Worm (Caenorhabditis elegans) whole organism, mixed stage, embryonic: Measurements from ENCODE around the gene math-9.

Experiments used
- M03D4.4 ChIP-seq: sonication (generic microtip); optimal IDR thresholded peaks from 2 replicates; lab custom pipeline; 2017; ENCODE audit warnings: mild to moderate bottlenecking, missing genetic modification characterization, missing compliant biosample characterization
- bed-3 ChIP-seq: fragments of 200-800 bp; sonication (Bioruptor generic); optimal IDR thresholded peaks from 3 replicates; lab custom pipeline; 2018; ENCODE audit warnings: mild to moderate bottlenecking, missing genetic modification characterization, moderate library complexity, missing compliant biosample characterization
- blmp-1 ChIP-seq: fragments of 150-350 bp; optimal IDR thresholded peaks from 2 replicates; lab custom pipeline; 2014; ENCODE audit warnings: missing biosample characterization, missing genetic modification characterization
- ceh-39 ChIP-seq: fragments of 150-350 bp; optimal IDR thresholded peaks from 2 replicates; lab custom pipeline; 2014; ENCODE audit warnings: missing biosample characterization, missing genetic modification characterization
- ceh-43 ChIP-seq: fragments of 200-800 bp; sonication (Bioruptor generic); optimal IDR thresholded peaks from 2 replicates; lab custom pipeline; 2018; ENCODE audit warnings: mild to moderate bottlenecking, missing genetic modification characterization, moderate library complexity, missing compliant biosample characterization
- ceh-83 ChIP-seq: fragments of 200-800 bp; sonication (Bioruptor generic); optimal IDR thresholded peaks from 2 replicates; lab custom pipeline; 2018; ENCODE audit warnings: mild to moderate bottlenecking, missing genetic modification characterization, missing compliant biosample characterization
- ces-1 ChIP-seq: fragments of 150-350 bp; optimal IDR thresholded peaks from 2 replicates; lab custom pipeline; 2014; ENCODE audit warnings: missing biosample characterization, missing genetic modification reagents, missing genetic modification characterization
- cnd-1 ChIP-seq: fragments of 200-800 bp; sonication (Bioruptor generic); optimal IDR thresholded peaks from 2 replicates; lab custom pipeline; 2018; ENCODE audit warnings: mild to moderate bottlenecking, missing genetic modification characterization, missing compliant biosample characterization
- drap-1 ChIP-seq: fragments of 200-800 bp; sonication (Bioruptor generic); optimal IDR thresholded peaks from 3 replicates; lab custom pipeline; 2018; ENCODE audit warnings: mild to moderate bottlenecking, missing genetic modification characterization, missing compliant biosample characterization
- elt-1 ChIP-seq: sonication (generic microtip); optimal IDR thresholded peaks from 2 replicates; lab custom pipeline; 2017; ENCODE audit warnings: missing genetic modification characterization, mild to moderate bottlenecking, missing compliant biosample characterization, antibody characterized with exemption, moderate library complexity, borderline replicate concordance; ENCODE audit not compliant: insufficient read depth
- elt-3 ChIP-seq: fragments of 150-350 bp; optimal IDR thresholded peaks from 2 replicates; lab custom pipeline; 2014; ENCODE audit warnings: missing biosample characterization, missing genetic modification characterization
- flh-1 ChIP-seq: fragments of 200-800 bp; sonication (Bioruptor generic); optimal IDR thresholded peaks from 2 replicates; lab custom pipeline; 2018; ENCODE audit warnings: mild to moderate bottlenecking, missing genetic modification characterization, moderate library complexity, missing compliant biosample characterization
- ham-2 ChIP-seq: fragments of 200-800 bp; sonication (Bioruptor generic); optimal IDR thresholded peaks from 2 replicates; lab custom pipeline; 2018; ENCODE audit warnings: mild to moderate bottlenecking, missing genetic modification characterization, missing compliant biosample characterization
- hlh-1 ChIP-seq: fragments of 150-350 bp; optimal IDR thresholded peaks from 2 replicates; lab custom pipeline; 2014; ENCODE audit warnings: missing biosample characterization, missing genetic modification reagents, missing genetic modification characterization
- lin-13 ChIP-seq: fragments of 150-350 bp; optimal IDR thresholded peaks from 2 replicates; lab custom pipeline; 2014; ENCODE audit warnings: missing biosample characterization, missing genetic modification characterization
- lin-32 ChIP-seq: fragments of 200-800 bp; sonication (Bioruptor generic); optimal IDR thresholded peaks from 2 replicates; lab custom pipeline; 2018; ENCODE audit warnings: mild to moderate bottlenecking, missing genetic modification characterization, missing compliant biosample characterization
- lsy-2 ChIP-seq: fragments of 150-350 bp; optimal IDR thresholded peaks from 2 replicates; lab custom pipeline; 2014; ENCODE audit warnings: missing biosample characterization, missing genetic modification characterization
- mab-5 ChIP-seq: fragments of 150-350 bp; optimal IDR thresholded peaks from 2 replicates; lab custom pipeline; 2014; ENCODE audit warnings: missing biosample characterization, missing genetic modification characterization
- mep-1 ChIP-seq: fragments of 150-350 bp; optimal IDR thresholded peaks from 2 replicates; lab custom pipeline; 2017; ENCODE audit warnings: missing biosample characterization, missing genetic modification reagents, missing genetic modification characterization, inconsistent platforms
- mls-2 ChIP-seq: sonication (generic microtip); optimal IDR thresholded peaks from 2 replicates; lab custom pipeline; 2016; ENCODE audit warnings: mild to moderate bottlenecking, missing genetic modification characterization, moderate library complexity, missing compliant biosample characterization
- nhr-12 ChIP-seq: fragments of 150-350 bp; optimal IDR thresholded peaks from 2 replicates; lab custom pipeline; 2014; ENCODE audit warnings: missing biosample characterization, missing genetic modification characterization
- nhr-2 ChIP-seq: fragments of 150-350 bp; optimal IDR thresholded peaks from 2 replicates; lab custom pipeline; 2014; ENCODE audit warnings: missing biosample characterization, missing genetic modification characterization
- nhr-237 ChIP-seq: fragments of 150-350 bp; optimal IDR thresholded peaks from 2 replicates; lab custom pipeline; 2014; ENCODE audit warnings: missing biosample characterization, missing genetic modification characterization
- nhr-28 ChIP-seq: fragments of 150-350 bp; optimal IDR thresholded peaks from 2 replicates; lab custom pipeline; 2014; ENCODE audit warnings: missing biosample characterization, missing genetic modification characterization
- nhr-76 ChIP-seq: sonication (generic microtip); optimal IDR thresholded peaks from 2 replicates; lab custom pipeline; 2017; ENCODE audit warnings: missing biosample characterization, missing genetic modification characterization
- pha-4 ChIP-seq: fragments of 150-350 bp; optimal IDR thresholded peaks from 2 replicates; lab custom pipeline; 2018; ENCODE audit warnings: missing biosample characterization, missing genetic modification reagents, missing genetic modification characterization
- sem-2 ChIP-seq: fragments of 200-800 bp; sonication (Bioruptor generic); optimal IDR thresholded peaks from 2 replicates; lab custom pipeline; 2018; ENCODE audit warnings: mild to moderate bottlenecking, missing genetic modification characterization, missing compliant biosample characterization
- snpc-4 ChIP-seq: fragments of 150-350 bp; optimal IDR thresholded peaks from 2 replicates; lab custom pipeline; 2014; ENCODE audit warnings: missing biosample characterization, missing genetic modification characterization
- sptf-1 ChIP-seq: sonication (generic microtip); optimal IDR thresholded peaks from 2 replicates; lab custom pipeline; 2017; ENCODE audit warnings: mild to moderate bottlenecking, missing genetic modification characterization, moderate library complexity, missing compliant biosample characterization
- tbx-8 ChIP-seq: fragments of 200-800 bp; sonication (Bioruptor generic); optimal IDR thresholded peaks from 2 replicates; lab custom pipeline; 2018; ENCODE audit warnings: mild to moderate bottlenecking, missing genetic modification characterization, moderate library complexity, missing compliant biosample characterization
- unc-120 ChIP-seq: sonication (generic microtip); optimal IDR thresholded peaks from 2 replicates; lab custom pipeline; 2017; ENCODE audit warnings: missing genetic modification characterization, missing compliant biosample characterization; ENCODE audit not compliant: poor library complexity, severe bottlenecking
- unc-39 ChIP-seq: fragments of 150-350 bp; optimal IDR thresholded peaks from 2 replicates; lab custom pipeline; 2014; ENCODE audit warnings: missing biosample characterization, missing genetic modification characterization
- zip-8 ChIP-seq: fragments of 150-350 bp; optimal IDR thresholded peaks from 2 replicates; lab custom pipeline; 2014; ENCODE audit warnings: missing biosample characterization, missing genetic modification characterization
- ztf-11 ChIP-seq: fragments of 150-350 bp; optimal IDR thresholded peaks from 2 replicates; lab custom pipeline; 2014; ENCODE audit warnings: missing biosample characterization, missing genetic modification characterization

Gene math-9

ce11 chrII:1893912-1894311 lies 3.3 kb upstream of the math-9 start, which contains the start of gene C16C4.1:
Gene C16C4.1, plus strand, starts transcription at chrII:1894212.
- TF ChIP-seq nhr-237 (tag; lab: Kevin White, UChicago): no peak
- no peak for TF ChIP-seq sem-2
- no peak for TF ChIP-seq hlh-1 (tag; lab: Kevin White, UChicago)
- no peak for TF ChIP-seq ceh-43 (GFP tag; lab: Kevin White, UChicago)
- no peak for TF ChIP-seq sptf-1 (tag; lab: Kevin White, UChicago)
- no peak for TF ChIP-seq ztf-11 (tag; lab: Kevin White, UChicago)
- no peak for TF ChIP-seq unc-39
- TF ChIP-seq bed-3 (GFP tag; lab: Kevin White, UChicago): no peak
- TF ChIP-seq M03D4.4: no peak
- TF ChIP-seq, all 35 proteins: peak for 0

- TF ChIP-seq mab-5 (tag; lab: Kevin White, UChicago) (no peak), cnd-1 (no peak), nhr-12 (tag; lab: Kevin White, UChicago) (no peak), lin-13 (tag; lab: Kevin White, UChicago) (no peak), sptf-1 (tag; lab: Kevin White, UChicago) (no peak), unc-39 (no peak), sem-2 (no peak), ceh-43 (GFP tag; lab: Kevin White, UChicago) (no peak), ces-1 (no peak), bed-3 (GFP tag; lab: Kevin White, UChicago) (no peak), zip-8 (no peak), drap-1 (GFP tag; lab: Kevin White, UChicago) (no peak), nhr-76 (tag; lab: Kevin White, UChicago) (no peak), hlh-1 (tag; lab: Kevin White, UChicago) (no peak), lsy-2 (tag; lab: Kevin White, UChicago) (no peak), lin-32 (no peak), nhr-28 (tag; lab: Kevin White, UChicago) (no peak), ham-2 (no peak), ceh-39 (tag; lab: Kevin White, UChicago) (no peak)
Measured at ce11 chrII:1889071-1889470, 1.5 kb downstream of the math-9 start, which contains the start of gene math-8. Gene math-8, minus strand, starts transcription at chrII:1889171.

DNA sequence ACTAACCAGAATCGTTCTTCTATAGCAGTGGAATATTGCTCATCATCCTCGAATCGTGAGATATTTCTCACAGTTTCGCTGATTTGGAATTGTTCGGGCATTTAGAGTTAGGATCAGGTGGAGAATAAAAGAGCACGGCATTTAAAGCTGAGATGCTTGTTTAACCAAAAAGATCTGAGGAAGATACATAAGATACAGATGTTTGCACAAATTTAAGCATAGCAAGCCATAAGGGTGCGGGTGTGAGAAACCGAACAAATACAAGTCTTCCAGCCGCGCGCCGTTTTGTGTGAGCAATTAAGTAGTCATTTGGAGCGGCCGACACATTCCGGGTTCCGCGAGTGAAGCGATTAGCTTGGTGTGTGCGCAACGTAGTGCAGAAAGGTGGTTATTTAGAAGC lies 4.2 kb downstream of the math-9 start, which contains the start of gene math-7:
math-7 (minus strand) TSS at position 101 of the 400 bp plus-strand sequence.
- no peak for TF ChIP-seq snpc-4 (tag; lab: Kevin White, UChicago)
- no peak for TF ChIP-seq bed-3 (GFP tag; lab: Kevin White, UChicago)
- no peak for TF ChIP-seq elt-3 (tag; lab: Kevin White, UChicago)
- TF ChIP-seq ceh-83 (GFP tag; lab: Kevin White, UChicago): no peak
- TF ChIP-seq lsy-2 (tag; lab: Kevin White, UChicago): no peak
- no peak for TF ChIP-seq nhr-2 (tag; lab: Kevin White, UChicago)
- TF ChIP-seq hlh-1 (tag; lab: Kevin White, UChicago): no peak
- TF ChIP-seq mls-2 (tag; lab: Kevin White, UChicago): no peak
- no peak for TF ChIP-seq mab-5 (tag; lab: Kevin White, UChicago)
- TF ChIP-seq ham-2: no peak
- no peak for TF ChIP-seq cnd-1
- TF ChIP-seq drap-1 (GFP tag; lab: Kevin White, UChicago): no peak
- TF ChIP-seq blmp-1 (tag; lab: Kevin White, UChicago): no peak
- no peak for TF ChIP-seq unc-39
- TF ChIP-seq unc-120: no peak
- TF ChIP-seq nhr-12 (tag; lab: Kevin White, UChicago): no peak
- TF ChIP-seq flh-1 (GFP tag; lab: Kevin White, UChicago): no peak
- TF ChIP-seq mep-1 (tag; lab: Kevin White, UChicago): no peak
- TF ChIP-seq tbx-8 (GFP tag; lab: Kevin White, UChicago): no peak

DNA sequence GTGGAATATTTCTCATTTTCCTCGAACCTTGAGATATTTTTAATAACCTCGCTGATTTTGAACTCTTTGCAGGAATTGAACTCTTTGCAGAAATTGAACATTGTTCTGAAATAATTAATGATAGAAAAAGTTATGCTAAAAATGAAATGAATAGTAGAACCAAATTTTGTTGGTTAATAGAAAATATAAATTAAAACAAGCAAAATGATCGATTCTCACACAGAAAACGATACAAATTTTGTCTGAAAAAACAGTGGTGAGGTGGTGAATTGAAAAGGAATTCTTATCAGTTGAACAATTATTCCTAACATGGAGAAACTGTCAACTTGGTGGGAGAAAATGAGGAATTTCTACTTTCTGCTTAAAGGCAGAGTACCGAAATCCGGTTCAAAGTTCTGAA lies 5.9 kb downstream of the math-9 start, which contains the start of gene math-6:
math-6 (minus strand) TSS at position 101 of the 400 bp plus-strand sequence.
- TF ChIP-seq sem-2: no peak
- TF ChIP-seq lsy-2 (tag; lab: Kevin White, UChicago): no peak
- no peak for TF ChIP-seq elt-3 (tag; lab: Kevin White, UChicago)
- TF ChIP-seq nhr-2 (tag; lab: Kevin White, UChicago): no peak
- TF ChIP-seq elt-1 (tag; lab: Kevin White, UChicago): no peak
- TF ChIP-seq unc-39: no peak
- no peak for TF ChIP-seq ces-1
- no peak for TF ChIP-seq ztf-11 (tag; lab: Kevin White, UChicago)
- no peak for TF ChIP-seq sptf-1 (tag; lab: Kevin White, UChicago)
- TF ChIP-seq pha-4: no peak
